Worm (Caenorhabditis elegans): ENCODE results near the gene C46A5.1.

ce11 chrIV:7783801-7784411, 20.2 kb downstream of the C46A5.1 start, which contains the start of gene tag-321:
- TF ChIP-seq tra-1 (GFP tag; IDR thresholded peaks at IDR 0.05) = no peak
- peak; percentile 62 for TF ChIP-seq dve-1 (tag; optimal IDR thresholded peaks at IDR 0.05; ENCODE audit: insufficient read depth)
- TF ChIP-seq unc-130 (GFP tag; optimal IDR thresholded peaks at IDR 0.05) = no peak
- TF ChIP-seq fos-1 (tag; optimal IDR thresholded peaks at IDR 0.05) = no peak
- no peak for TF ChIP-seq pha-4 (GFP tag; IDR thresholded peaks at IDR 0.05)
- no peak for TF ChIP-seq pha-4 (tag; optimal IDR thresholded peaks at IDR 0.05)
- no peak for TF ChIP-seq duxl-1 (tag; optimal IDR thresholded peaks at IDR 0.05; ENCODE audit: poor library complexity)
- no peak for TF ChIP-seq lin-39 (tag; optimal IDR thresholded peaks at IDR 0.05)
- no peak for TF ChIP-seq madf-5 (GFP tag; IDR thresholded peaks at IDR 0.05)
- TF ChIP-seq hmg-1.1 (GFP tag; IDR thresholded peaks at IDR 0.05) = no peak
- TF ChIP-seq lin-15B (tag; optimal IDR thresholded peaks at IDR 0.05) = no peak
- TF ChIP-seq daf-16 (GFP tag; optimal IDR thresholded peaks at IDR 0.05) = no peak
- peak; percentile 82 for TF ChIP-seq daf-16 (tag; optimal IDR thresholded peaks at IDR 0.05)
- TF ChIP-seq snpc-4 (tag; optimal IDR thresholded peaks at IDR 0.05) = no peak
- no peak for TF ChIP-seq pqm-1 (tag; optimal IDR thresholded peaks at IDR 0.05)
- TF ChIP-seq lim-7 (GFP tag; IDR thresholded peaks at IDR 0.05) = no peak
